Fruit fly (Drosophila melanogaster): ENCODE measurements around the gene CG18585.
A peak's percentile ranks its signal among the peaks of the same experiment; 100 is the strongest.

Gene CG18585

DNA sequence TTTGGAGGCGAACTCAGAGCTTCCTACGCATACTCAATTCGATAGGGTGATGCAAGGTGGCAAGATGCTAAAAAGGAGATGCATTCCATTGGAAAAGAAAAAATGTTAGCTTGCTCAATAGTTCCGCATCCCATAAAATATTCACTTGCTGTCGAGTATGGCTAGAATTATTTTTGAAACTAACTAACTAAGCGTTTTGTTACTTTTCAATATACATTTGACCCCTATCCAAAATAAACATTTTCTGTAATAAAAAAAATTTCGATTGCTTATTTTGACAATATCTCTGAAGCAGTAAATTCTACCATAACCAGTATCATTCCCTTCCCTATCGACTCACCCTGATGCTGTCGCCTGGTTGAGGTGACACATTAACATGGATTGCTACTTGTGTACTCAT is 12.7 kb upstream of the CG18585 start (continued):
- TF ChIP-seq pnt (GFP tag; optimal IDR thresholded peaks at IDR 0.05) (no peak), CG2889 (GFP tag; IDR thresholded peaks at IDR 0.05) (0 out of 3 replicates have a peak, but pooled peaks have one; percentile 29), z (GFP tag; IDR thresholded peaks at IDR 0.05) (no peak), unc-4 (GFP tag; IDR thresholded peaks at IDR 0.05; ENCODE audit: partially characterized antibody) (no peak), CG11723 (GFP tag; optimal IDR thresholded peaks at IDR 0.05) (no peak), wdn (GFP tag; IDR thresholded peaks at IDR 0.05) (peak; percentile 17; the same call in 1 of the 2 replicates), zfh1 (GFP tag; IDR thresholded peaks at IDR 0.05) (0 out of 3 replicates have a peak, but pooled peaks have one; percentile 12), CG3281 (GFP tag; optimal IDR thresholded peaks at IDR 0.05) (peak; percentile 20), dpn (GFP tag; optimal IDR thresholded peaks at IDR 0.05) (peak in 1 of 2 experiments; percentile 42), CG8089 (GFP tag; optimal IDR thresholded peaks at IDR 0.05) (no peak), Dbx (GFP tag; IDR thresholded peaks at IDR 0.05) (peak; percentile 31; the same call in 1 of the 3 replicates), CG9817 (tag; optimal IDR thresholded peaks at IDR 0.05) (peak; percentile 45), grau (tag; optimal IDR thresholded peaks at IDR 0.05) (peak; percentile 57), HHEX (GFP tag; optimal IDR thresholded peaks at IDR 0.05) (peak; percentile 3), lab (GFP tag; optimal IDR thresholded peaks at IDR 0.05) (peak; percentile 23), NfI (GFP tag; optimal IDR thresholded peaks at IDR 0.05) (peak; percentile 45), eve (GFP tag; optimal IDR thresholded peaks at IDR 0.05) (peak in 1 of 2 experiments; percentile 44), Rfx (GFP tag; IDR thresholded peaks at IDR 0.05) (peak; percentile 50), CG2120 (GFP tag; optimal IDR thresholded peaks at IDR 0.05) (peak; percentile 46), CG8944 (GFP tag; optimal IDR thresholded peaks at IDR 0.05) (no peak), Drgx (GFP tag; IDR thresholded peaks at IDR 0.05) (peak; percentile 38; the same call in 1 of the 2 replicates), CG15514 (GFP tag; optimal IDR thresholded peaks at IDR 0.05) (peak; percentile 7), CG17612 (GFP tag; IDR thresholded peaks at IDR 0.05) (no peak), org-1 (GFP tag; optimal IDR thresholded peaks at IDR 0.05) (no peak), p53 (GFP tag; optimal IDR thresholded peaks at IDR 0.05) (no peak), slbo (GFP tag; IDR thresholded peaks at IDR 0.05) (peak; percentile 35), gro (GFP tag; optimal IDR thresholded peaks at IDR 0.05) (no peak), CG18619 (GFP tag; optimal IDR thresholded peaks at IDR 0.05) (peak; percentile 6), CG11247 (GFP tag; IDR thresholded peaks at IDR 0.05) (peak; percentile 40; the same call in 1 of the 2 replicates), H2.0 (GFP tag; IDR thresholded peaks at IDR 0.05) (peak; percentile 22; the same call in 1 of the 2 replicates), zfh2 (GFP tag; optimal IDR thresholded peaks at IDR 0.05) (peak; percentile 10), Xrp1 (GFP tag; IDR thresholded peaks at IDR 0.05) (no peak), bcd (GFP tag; optimal IDR thresholded peaks at IDR 0.05) (peak; percentile 19), CG14441 (GFP tag; IDR thresholded peaks at IDR 0.05) (0 out of 2 replicates have a peak, but pooled peaks have one; percentile 22), Hey (tag; optimal IDR thresholded peaks at IDR 0.05) (no peak), pho (GFP tag; optimal IDR thresholded peaks at IDR 0.05) (peak; percentile 24), Hmx (GFP tag; optimal IDR thresholded peaks at IDR 0.05) (no peak), Sox102F (GFP tag; optimal IDR thresholded peaks at IDR 0.05) (peak; percentile 25), Xbp1 (GFP tag; optimal IDR thresholded peaks at IDR 0.05) (peak; percentile 8)

DNA sequence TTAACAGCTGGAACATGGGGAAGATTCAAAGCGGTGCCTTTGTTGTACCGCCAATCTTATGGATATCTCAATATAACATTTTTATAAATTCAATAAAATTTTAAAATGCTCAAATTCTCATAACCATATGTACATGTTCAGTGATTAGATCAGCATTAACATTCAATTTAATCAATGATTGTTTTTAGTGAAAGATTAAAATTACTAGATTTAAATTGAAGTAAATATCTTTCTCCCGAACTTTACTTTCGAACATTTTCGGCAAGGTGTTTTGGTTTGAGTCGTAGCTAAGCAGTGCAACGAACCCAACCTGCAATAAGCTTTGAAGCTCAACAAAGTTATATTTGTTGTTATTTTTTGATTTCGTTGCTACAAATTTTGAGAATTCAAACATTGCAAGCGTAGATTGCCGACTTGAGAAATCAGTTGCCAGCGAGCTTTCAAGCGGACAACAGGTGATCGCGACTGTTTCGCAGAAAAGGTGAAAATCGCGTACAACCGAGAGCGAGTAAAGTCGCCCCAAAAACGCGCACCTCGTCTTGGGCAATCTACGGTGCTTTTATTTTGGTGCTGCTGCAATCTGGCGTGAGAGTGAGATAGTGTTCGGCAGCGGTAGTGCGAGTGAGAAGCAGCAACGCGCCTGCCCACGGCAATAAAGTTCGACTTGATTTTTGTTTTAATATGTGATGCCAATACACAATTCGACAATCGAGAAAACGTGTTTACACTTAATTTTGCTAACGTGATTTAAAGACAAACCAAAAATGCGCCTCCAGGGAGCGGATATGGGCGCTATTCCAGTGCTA is 11.7 kb upstream of the CG18585 start, which contains the start of gene Tep3:
Gene Tep3, plus strand, starts transcription at position 423 of the 806 bp plus-strand sequence.
- TF ChIP-seq CG2678 (tag; optimal IDR thresholded peaks at IDR 0.05) (no peak), gro (GFP tag; optimal IDR thresholded peaks at IDR 0.05) (no peak), peb (GFP tag; IDR thresholded peaks at IDR 0.05) (no peak), CG6791 (GFP tag; IDR thresholded peaks at IDR 0.05; ENCODE audit: partially characterized antibody) (no peak), jigr1 (GFP tag; IDR thresholded peaks at IDR 0.05) (no peak), fd3F (GFP tag; optimal IDR thresholded peaks at IDR 0.05) (peak; percentile 27), Fer3 (tag; optimal IDR thresholded peaks at IDR 0.05) (peak; percentile 33), CG15601 (tag; optimal IDR thresholded peaks at IDR 0.05) (peak; percentile 23), CG31388 (GFP tag; optimal IDR thresholded peaks at IDR 0.05) (no peak), pfk (GFP tag; optimal IDR thresholded peaks at IDR 0.05) (no peak), gfzf (GFP tag; optimal IDR thresholded peaks at IDR 0.05) (peak; percentile 29), CG8281 (tag; optimal IDR thresholded peaks at IDR 0.05) (peak; percentile 54), pita (GFP tag; optimal IDR thresholded peaks at IDR 0.05) (peak; percentile 32)

All from whole organism, embryonic.